Fruit fly (Drosophila melanogaster) whole organism, embryonic: ENCODE data around the gene Tnpo.

Source experiments
- CG10979 ChIP-seq: fragments of 200-800 bp; sonication (Bioruptor generic); optimal IDR thresholded peaks from 2 replicates; lab custom pipeline; 2018; ENCODE audit warnings: missing biosample characterization, mild to moderate bottlenecking, missing genetic modification characterization, moderate library complexity
- CG11247 ChIP-seq: fragments of 200-800 bp; sonication (Bioruptor generic); IDR thresholded peaks from 2 replicates; pipeline ENCODE4 v1.3.6; 2022; ENCODE audit warnings: missing biosample characterization, missing genetic modification characterization
- CG11695 ChIP-seq: fragments of 200-800 bp; sonication (Bioruptor generic); IDR thresholded peaks from 3 replicates; pipeline ENCODE4 v1.3.6; 2022; ENCODE audit warnings: missing biosample characterization, missing genetic modification characterization
- CG12769 ChIP-seq: fragments of 200-800 bp; sonication (Bioruptor generic); optimal IDR thresholded peaks from 2 replicates; lab custom pipeline; 2019; ENCODE audit warnings: missing biosample characterization, mild to moderate bottlenecking, missing genetic modification characterization, moderate library complexity
- CG13775 ChIP-seq: fragments of 200-800 bp; sonication (Bioruptor generic); optimal IDR thresholded peaks from 3 replicates; lab custom pipeline; 2017; ENCODE audit warnings: missing biosample characterization, mild to moderate bottlenecking, missing genetic modification characterization
- CG1602 ChIP-seq: fragments of 200-800 bp; sonication (Bioruptor generic); optimal IDR thresholded peaks from 3 replicates; lab custom pipeline; 2016; ENCODE audit warnings: missing biosample characterization, missing genetic modification characterization
- CG16779 ChIP-seq: fragments of 200-800 bp; sonication (Bioruptor generic); IDR thresholded peaks from 2 replicates; pipeline ENCODE4 v1.3.6; 2022; ENCODE audit warnings: missing biosample characterization, missing genetic modification characterization
- CG18476 ChIP-seq: fragments of 200-800 bp; sonication (Bioruptor generic); optimal IDR thresholded peaks from 2 replicates; lab custom pipeline; 2016; ENCODE audit warnings: missing biosample characterization, mild to moderate bottlenecking, missing genetic modification characterization
- CG18599 ChIP-seq: fragments of 200-800 bp; sonication (Bioruptor generic); optimal IDR thresholded peaks from 3 replicates; lab custom pipeline; 2017; ENCODE audit warnings: missing biosample characterization, missing genetic modification characterization, mild to moderate bottlenecking, moderate library complexity, missing genetic modification reagents
- CG2712 ChIP-seq: fragments of 200-800 bp; optimal IDR thresholded peaks from 3 replicates; lab custom pipeline; 2019; ENCODE audit warnings: missing biosample characterization, mild to moderate bottlenecking, missing genetic modification characterization, moderate library complexity
- CG34376 ChIP-seq: fragments of 200-800 bp; sonication (Bioruptor generic); optimal IDR thresholded peaks from 2 replicates; lab custom pipeline; 2018; ENCODE audit warnings: missing biosample characterization, mild to moderate bottlenecking, missing genetic modification characterization
- CG3847 ChIP-seq: fragments of 200-800 bp; sonication (Bioruptor generic); IDR thresholded peaks from 2 replicates; pipeline ENCODE4 v1.3.6; 2022; ENCODE audit warnings: missing biosample characterization, missing genetic modification characterization
- CG6813 ChIP-seq: fragments of 200-800 bp; sonication (Bioruptor generic); optimal IDR thresholded peaks from 2 replicates; lab custom pipeline; 2017; ENCODE audit warnings: missing biosample characterization, missing genetic modification characterization, mild to moderate bottlenecking, moderate library complexity, missing genetic modification reagents
- CG8924 ChIP-seq: fragments of 200-800 bp; optimal IDR thresholded peaks from 3 replicates; lab custom pipeline; 2019; ENCODE audit warnings: missing biosample characterization, mild to moderate bottlenecking, missing genetic modification characterization, moderate library complexity
- CTCF ChIP-seq: fragments of 200-800 bp; sonication (Bioruptor generic); optimal IDR thresholded peaks from 2 replicates; lab custom pipeline; 2017; ENCODE audit warnings: missing biosample characterization, mild to moderate bottlenecking, missing genetic modification characterization, moderate library complexity
- Chrac-16 ChIP-seq: fragments of 200-800 bp; sonication (Bioruptor generic); optimal IDR thresholded peaks from 3 replicates; lab custom pipeline; 2016; ENCODE audit warnings: missing biosample characterization, missing genetic modification characterization
- D19A ChIP-seq: fragments of 200-800 bp; optimal IDR thresholded peaks from 3 replicates; lab custom pipeline; 2019; ENCODE audit warnings: missing biosample characterization, mild to moderate bottlenecking, missing genetic modification characterization, moderate library complexity
- Dip2 ChIP-seq: fragments of 200-800 bp; sonication (Bioruptor generic); IDR thresholded peaks from 2 replicates; pipeline ENCODE4 v1.3.6; 2022; ENCODE audit warnings: missing biosample characterization, missing genetic modification characterization
- Drgx ChIP-seq: fragments of 200-800 bp; sonication (Bioruptor generic); IDR thresholded peaks from 2 replicates; pipeline ENCODE4 v1.3.6; 2022; ENCODE audit warnings: missing biosample characterization, missing genetic modification characterization
- Ets65A ChIP-seq: fragments of 200-800 bp; sonication (Bioruptor generic); peaks from one replicate; lab custom pipeline; 2016; ENCODE audit warnings: missing biosample characterization, missing genetic modification characterization
- Fer3 ChIP-seq: fragments of 200-800 bp; sonication (Bioruptor generic); optimal IDR thresholded peaks from 2 replicates; lab custom pipeline; 2018; ENCODE audit warnings: missing biosample characterization, mild to moderate bottlenecking, missing genetic modification characterization, moderate library complexity
- Hsf ChIP-seq: fragments of 200-800 bp; sonication (Bioruptor generic); optimal IDR thresholded peaks from 3 replicates; lab custom pipeline; 2016; ENCODE audit warnings: missing biosample characterization, missing genetic modification characterization
- NC2β ChIP-seq: fragments of 200-800 bp; sonication (Bioruptor generic); optimal IDR thresholded peaks from 2 replicates; lab custom pipeline; 2016; ENCODE audit warnings: missing biosample characterization, missing genetic modification characterization
- Nf-YA ChIP-seq: fragments of 200-800 bp; sonication (Bioruptor generic); IDR thresholded peaks from 2 replicates; pipeline ENCODE4 v1.3.6; 2022; ENCODE audit warnings: missing biosample characterization, missing genetic modification characterization
- NfI ChIP-seq: fragments of 200-800 bp; sonication (Bioruptor generic); optimal IDR thresholded peaks from 3 replicates; lab custom pipeline; 2018; ENCODE audit warnings: missing biosample characterization, mild to moderate bottlenecking, missing genetic modification characterization, moderate library complexity
- Sox100B ChIP-seq: fragments of 200-800 bp; sonication (Bioruptor generic); optimal IDR thresholded peaks from 3 replicates; lab custom pipeline; 2018; ENCODE audit warnings: missing biosample characterization, mild to moderate bottlenecking, missing genetic modification characterization
- Usf ChIP-seq: fragments of 200-800 bp; sonication (Bioruptor generic); optimal IDR thresholded peaks from 2 replicates; lab custom pipeline; 2017; ENCODE audit warnings: missing genotype, missing biosample characterization, missing genetic modification characterization
- Vsx1 ChIP-seq: fragments of 200-800 bp; sonication (Bioruptor generic); optimal IDR thresholded peaks from 2 replicates; lab custom pipeline; 2017; ENCODE audit warnings: missing biosample characterization, mild to moderate bottlenecking, missing genetic modification characterization, missing genetic modification reagents
- amos ChIP-seq: fragments of 200-800 bp; sonication (Bioruptor generic); IDR thresholded peaks from 2 replicates; pipeline ENCODE4 v1.3.6; 2022; ENCODE audit warnings: missing biosample characterization, missing genetic modification characterization; ENCODE audit not compliant: partially characterized antibody
- caup ChIP-seq: fragments of 200-800 bp; sonication (Bioruptor generic); optimal IDR thresholded peaks from 3 replicates; lab custom pipeline; 2017; ENCODE audit warnings: missing biosample characterization, mild to moderate bottlenecking, missing genetic modification characterization, moderate library complexity; ENCODE audit not compliant: severe bottlenecking
- corto ChIP-seq: fragments of 200-800 bp; sonication (Bioruptor generic); optimal IDR thresholded peaks from 2 replicates; lab custom pipeline; 2016; ENCODE audit warnings: missing biosample characterization, mild to moderate bottlenecking, missing genetic modification characterization, moderate library complexity
- da ChIP-seq: fragments of 200-800 bp; sonication (Bioruptor generic); optimal IDR thresholded peaks from 2 replicates; lab custom pipeline; 2016; ENCODE audit warnings: missing biosample characterization, missing genetic modification characterization
- dmrt11E ChIP-seq: fragments of 200-800 bp; sonication (Bioruptor generic); optimal IDR thresholded peaks from 3 replicates; lab custom pipeline; 2018; ENCODE audit warnings: missing biosample characterization, mild to moderate bottlenecking, missing genetic modification characterization, moderate library complexity
- esg ChIP-seq: fragments of 200-800 bp; sonication (Bioruptor generic); conservative IDR thresholded peaks from 2 replicates; pipeline ENCODE4 v1.3.6; 2022; ENCODE audit warnings: missing biosample characterization, missing genetic modification characterization
- kah ChIP-seq: fragments of 200-800 bp; sonication (Bioruptor generic); optimal IDR thresholded peaks from 2 replicates; lab custom pipeline; 2018; ENCODE audit warnings: missing biosample characterization, mild to moderate bottlenecking, missing genetic modification characterization
- ken ChIP-seq: fragments of 200-800 bp; sonication (Bioruptor generic); IDR thresholded peaks from 3 replicates; pipeline ENCODE4 v1.3.6; 2022; ENCODE audit warnings: missing biosample characterization, missing genetic modification characterization
- lmd ChIP-seq: fragments of 200-800 bp; sonication (Bioruptor generic); IDR thresholded peaks from 2 replicates; pipeline ENCODE4 v1.3.6; 2022; ENCODE audit warnings: missing biosample characterization, missing genetic modification characterization
- lov ChIP-seq, 2 experiments: fragments of 200-800 bp in 1 of 2; fragments of >200 bp in 1 of 2; sonication (Bioruptor generic) in 1 of 2; IDR thresholded peaks in 1 of 2; optimal IDR thresholded peaks in 1 of 2; 2 replicates in 1 of 2; 3 replicates in 1 of 2; pipeline versions ENCODE4 v1.3.6 to Lab custom; 2017 to 2022; ENCODE audit warnings: missing biosample characterization in 1 of 2, missing genetic modification characterization in 1 of 2
- nau ChIP-seq: fragments of 200-800 bp; sonication (Bioruptor generic); optimal IDR thresholded peaks from 3 replicates; lab custom pipeline; 2017; ENCODE audit warnings: missing biosample characterization, mild to moderate bottlenecking, missing genetic modification characterization, missing genetic modification reagents
- nom ChIP-seq: fragments of 200-800 bp; sonication (Bioruptor generic); optimal IDR thresholded peaks from 2 replicates; lab custom pipeline; 2017; ENCODE audit warnings: missing biosample characterization, missing genetic modification characterization, mild to moderate bottlenecking, moderate library complexity, missing genetic modification reagents
- pho ChIP-seq: fragments of 200-800 bp; sonication (Bioruptor generic); optimal IDR thresholded peaks from 2 replicates; lab custom pipeline; 2016; ENCODE audit warnings: missing biosample characterization, missing genetic modification characterization
- pzg ChIP-seq: fragments of 200-800 bp; sonication (Bioruptor generic); optimal IDR thresholded peaks from 3 replicates; lab custom pipeline; 2018; ENCODE audit warnings: missing biosample characterization, mild to moderate bottlenecking, missing genetic modification characterization, moderate library complexity
- shn ChIP-seq: fragments of 200-800 bp; sonication (Bioruptor generic); optimal IDR thresholded peaks from 3 replicates; lab custom pipeline; 2016; ENCODE audit warnings: missing biosample characterization, missing genetic modification characterization
- stwl ChIP-seq: fragments of 200-800 bp; sonication (Bioruptor generic); optimal IDR thresholded peaks from 3 replicates; lab custom pipeline; 2018; ENCODE audit warnings: missing biosample characterization, mild to moderate bottlenecking, missing genetic modification characterization, moderate library complexity
- tin ChIP-seq: fragments of 200-800 bp; sonication (Bioruptor generic); optimal IDR thresholded peaks from 3 replicates; lab custom pipeline; 2016; ENCODE audit warnings: missing biosample characterization, missing genetic modification characterization
- wdn ChIP-seq: fragments of 200-800 bp; sonication (Bioruptor generic); IDR thresholded peaks from 2 replicates; pipeline ENCODE4 v1.3.6; 2022; ENCODE audit warnings: missing biosample characterization, missing genetic modification characterization
- z ChIP-seq: fragments of 200-800 bp; sonication (Bioruptor generic); IDR thresholded peaks from 3 replicates; pipeline ENCODE4 v1.3.6; 2022; ENCODE audit warnings: missing biosample characterization, missing genetic modification characterization
- zen ChIP-seq: fragments of 200-800 bp; sonication (Bioruptor generic); optimal IDR thresholded peaks from 3 replicates; lab custom pipeline; 2018; ENCODE audit warnings: missing biosample characterization, mild to moderate bottlenecking, missing genetic modification characterization, moderate library complexity

Gene Tnpo

dm6 chr3L:6188995-6189927 lies 4.0 kb upstream of the Tnpo start, which contains the start of the genes D19A and CG7386 (continued):
- TF ChIP-seq wdn (GFP tag; lab: Robert Waterston, UW) (no peak), CG10979 (tag; lab: Kevin White, UChicago) (peak; percentile 33), CG6813 (no peak), corto (GFP tag; lab: Kevin White, UChicago) (no peak), NC2β (GFP tag; lab: Kevin White, UChicago) (peak; percentile 31), CG12769 (peak; percentile 15), Drgx (GFP tag; lab: Robert Waterston, UW) (peak; percentile 55), Usf (GFP tag; lab: Kevin White, UChicago) (no peak), Hsf (GFP tag; lab: Kevin White, UChicago) (peak; percentile 41), Fer3 (tag; lab: Kevin White, UChicago) (peak; percentile 54), CG13775 (peak; percentile 17), tin (GFP tag; lab: Kevin White, UChicago) (peak; percentile 43), nau (GFP tag; lab: Kevin White, UChicago) (no peak), amos (GFP tag; lab: Robert Waterston, UW) (peak; percentile 34; the same call in 1 of the 2 replicates), ken (GFP tag; lab: Robert Waterston, UW) (peak; percentile 59; the same call in 1 of the 3 replicates), Chrac-16 (peak; percentile 5), pho (GFP tag; lab: Kevin White, UChicago) (peak; percentile 38), CG18476 (GFP tag; lab: Kevin White, UChicago) (no peak), NfI (GFP tag; lab: Kevin White, UChicago) (peak; percentile 45), stwl (tag; lab: Kevin White, UChicago) (peak; percentile 62), z (no peak), caup (GFP tag; lab: Kevin White, UChicago) (peak; percentile 49), shn (peak; percentile 50), D19A (tag; lab: Kevin White, UChicago) (peak; percentile 80), dmrt11E (tag; lab: Kevin White, UChicago) (peak; percentile 50), lmd (GFP tag; lab: Robert Waterston, UW) (peak; percentile 65), CG34376 (GFP tag; lab: Kevin White, UChicago) (no peak), CG11695 (GFP tag; lab: Robert Waterston, UW) (peak; percentile 52; the same call in 1 of the 3 replicates), Nf-YA (0 out of 2 replicates have a peak, but pooled peaks have one; percentile 14), lov (optimal IDR thresholded peaks at IDR 0.05; lab: Kevin White, UChicago) (no peak), lov (GFP tag; IDR thresholded peaks at IDR 0.05; lab: Robert Waterston, UW) (peak; percentile 31; the same call in 1 of the 3 replicates), CTCF (GFP tag; lab: Kevin White, UChicago) (no peak), CG2712 (tag; lab: Kevin White, UChicago) (peak; percentile 70), Sox100B (GFP tag; lab: Kevin White, UChicago) (peak; percentile 53), esg (GFP tag; lab: Robert Waterston, UW) (no peak; the same call in none of the 2 replicates), zen (tag; lab: Kevin White, UChicago) (peak; percentile 3), CG16779 (0 out of 2 replicates have a peak, but pooled peaks have one; percentile 20), pzg (GFP tag; lab: Kevin White, UChicago) (peak; percentile 32), Dip2 (no peak), kah (peak; percentile 32), nom (peak; percentile 24), CG18599 (GFP tag; lab: Kevin White, UChicago) (peak; percentile 43), Vsx1 (no peak), CG11247 (peak; percentile 40), CG8924 (tag; lab: Kevin White, UChicago) (peak; percentile 69), Ets65A (GFP tag; lab: Kevin White, UChicago) (peak; percentile 89), da (GFP tag; lab: Kevin White, UChicago) (no peak), CG3847 (GFP tag; lab: Robert Waterston, UW) (peak; percentile 51), CG1602 (no peak)
